Fruit fly (Drosophila melanogaster) whole organism, pupa: ENCODE measurements around the gene CG32407.

ENCODE experiments used
- D1 ChIP-seq: fragments of 200-800 bp; sonication (Bioruptor generic); optimal IDR thresholded peaks from 2 replicates; lab custom pipeline; 2018; ENCODE audit warnings: missing biosample characterization, mild to moderate bottlenecking, missing genetic modification characterization, moderate library complexity
- Pif1B ChIP-seq: fragments of 200-800 bp; sonication (Bioruptor generic); optimal IDR thresholded peaks from 3 replicates; lab custom pipeline; 2016; ENCODE audit warnings: missing biosample characterization, missing genetic modification characterization

- TF ChIP-seq D1 = no peak
- no peak for TF ChIP-seq Pif1B (GFP tag; lab: Kevin White, UChicago)
Measured at dm6 chr3L:5907077-5907476, 14.8 kb upstream of the CG32407 start, which contains the start of gene CG13288.
